Worm (Caenorhabditis elegans): ENCODE data around the gene arc-1.

The arc-1 gene

ce11 chrII:9655530-9656139 lies 19.1 kb upstream of the arc-1 start, which contains the start of gene ZK1307.1:
Gene ZK1307.1, minus strand, starts transcription at chrII:9655580.
- no peak for TF ChIP-seq ekl-4 (GFP tag; IDR thresholded peaks at IDR 0.05)
- no peak for TF ChIP-seq C17E4.6 (GFP tag; IDR thresholded peaks at IDR 0.05)
- no peak for TF ChIP-seq ceh-91 (GFP tag; IDR thresholded peaks at IDR 0.05)
- TF ChIP-seq D2030.7 (GFP tag; IDR thresholded peaks at IDR 0.05), result no peak
- TF ChIP-seq tbp1 (GFP tag; optimal IDR thresholded peaks at IDR 0.05), result no peak
- TF ChIP-seq ztf-22 (GFP tag; optimal IDR thresholded peaks at IDR 0.05), result no peak
- no peak for TF ChIP-seq attf-3 (GFP tag; conservative IDR thresholded peaks at IDR 0.05)
- TF ChIP-seq mel-28 (tag; optimal IDR thresholded peaks at IDR 0.05; ENCODE audit: borderline replicate concordance), result no peak
- TF ChIP-seq athp-1 (tag; optimal IDR thresholded peaks at IDR 0.05), result no peak
- TF ChIP-seq ccch-3 (GFP tag; optimal IDR thresholded peaks at IDR 0.05), result no peak
- TF ChIP-seq dpff-1 (tag; optimal IDR thresholded peaks at IDR 0.05), result no peak
- TF ChIP-seq bed-2 (GFP tag; IDR thresholded peaks at IDR 0.05), result no peak
- TF ChIP-seq F23B12.7 (tag; optimal IDR thresholded peaks at IDR 0.05; ENCODE audit: insufficient read depth), result no peak
- TF ChIP-seq somi-1 (GFP tag; optimal IDR thresholded peaks at IDR 0.05), result no peak
- TF ChIP-seq pha-4 (tag; optimal IDR thresholded peaks at IDR 0.05), result no peak

ce11 chrII:9656210-9656755 lies 18.5 kb upstream of the arc-1 start, which contains the start of gene gstk-1:
Gene gstk-1, plus strand, starts transcription at chrII:9656705.
- TF ChIP-seq sea-2 (GFP tag; IDR thresholded peaks at IDR 0.05) (no peak), F52B5.7 (tag; optimal IDR thresholded peaks at IDR 0.05) (no peak), ztf-18 (tag; optimal IDR thresholded peaks at IDR 0.05) (no peak), dpl-1 (GFP tag; optimal IDR thresholded peaks at IDR 0.05) (no peak), lin-40 (tag; optimal IDR thresholded peaks at IDR 0.05) (peak; percentile 17), hmg-1.2 (GFP tag; IDR thresholded peaks at IDR 0.05) (peak; percentile 26; the same call in 1 of the 2 replicates), nhr-80 (tag; optimal IDR thresholded peaks at IDR 0.05) (peak; percentile 53), Y53F4B.3 (GFP tag; IDR thresholded peaks at IDR 0.05) (no peak), zim-3 (tag; optimal IDR thresholded peaks at IDR 0.05) (no peak)

- no peak for TF ChIP-seq Y56A3A.18 (GFP tag; IDR thresholded peaks at IDR 0.05)
- TF ChIP-seq F49E8.2 (tag; optimal IDR thresholded peaks at IDR 0.05; ENCODE audit: insufficient read depth), result no peak
- TF ChIP-seq snpc-3.4 (tag; optimal IDR thresholded peaks at IDR 0.05), result no peak
- no peak for TF ChIP-seq K12H6.12 (tag; optimal IDR thresholded peaks at IDR 0.05)
- TF ChIP-seq zfh-2 (GFP tag; conservative IDR thresholded peaks at IDR 0.05), result no peak
- no peak for TF ChIP-seq akir-1 (GFP tag; optimal IDR thresholded peaks at IDR 0.05)
- peak; percentile 48 for TF ChIP-seq nhr-80 (tag; optimal IDR thresholded peaks at IDR 0.05)
- no peak for TF ChIP-seq pbrm-1 (GFP tag; IDR thresholded peaks at IDR 0.05)
- no peak for TF ChIP-seq ztf-26 (tag; optimal IDR thresholded peaks at IDR 0.05)
- TF ChIP-seq madf-8 (GFP tag; conservative IDR thresholded peaks at IDR 0.05), result no peak
- TF ChIP-seq attf-6 (GFP tag; IDR thresholded peaks at IDR 0.05), result no peak
- no peak for TF ChIP-seq lsy-27 (tag; optimal IDR thresholded peaks at IDR 0.05; ENCODE audit: borderline replicate concordance, insufficient read depth)
- TF ChIP-seq F22D6.2 (tag; optimal IDR thresholded peaks at IDR 0.05), result no peak
- no peak for TF ChIP-seq ekl-4 (GFP tag; IDR thresholded peaks at IDR 0.05)
- no peak for TF ChIP-seq Y53F4B.3 (GFP tag; IDR thresholded peaks at IDR 0.05)
- TF ChIP-seq ceh-100 (GFP tag; IDR thresholded peaks at IDR 0.05), result no peak
- peak in 1 of 2 experiments; percentile 7 for TF ChIP-seq let-607 (tag; optimal IDR thresholded peaks at IDR 0.05)
Measured at ce11 chrII:9658915-9659314, 15.9 kb upstream of the arc-1 start, which contains the start of gene ZK1320.2. Gene ZK1320.2, minus strand, starts transcription at chrII:9659002.

Measured in whole organism, young adult.